Worm (Caenorhabditis elegans): ENCODE data around the gene mlt-4.

DNA sequence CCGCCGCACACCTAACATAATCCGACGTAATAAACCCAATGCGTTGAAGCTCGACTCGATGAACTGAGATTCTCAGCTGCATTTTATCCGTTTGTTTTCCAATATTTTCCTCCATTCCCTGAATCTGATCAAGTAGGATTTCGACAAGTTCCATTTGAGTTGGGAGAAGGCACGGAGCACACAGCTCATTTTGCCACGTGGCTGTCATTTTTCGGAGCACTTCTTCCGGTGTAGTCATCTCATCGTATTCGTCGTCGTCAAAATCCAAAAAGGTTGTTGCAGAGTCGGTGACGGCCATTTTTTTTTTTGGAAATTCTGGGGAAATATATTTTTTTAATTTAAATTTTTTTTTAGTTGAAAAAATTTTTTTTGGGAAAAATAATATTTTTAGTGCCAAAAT lies 51.8 kb downstream of the mlt-4 start, which contains the start of gene sld-5:
- TF ChIP-seq ref-1 (GFP tag; conservative IDR thresholded peaks at IDR 0.05): no peak
- TF ChIP-seq cog-1 (tag; optimal IDR thresholded peaks at IDR 0.05): no peak
- no peak for TF ChIP-seq med-1 (GFP tag; optimal IDR thresholded peaks at IDR 0.05; ENCODE audit: insufficient read depth)
- no peak for TF ChIP-seq flt-1 (GFP tag; IDR thresholded peaks at IDR 0.05)
- TF ChIP-seq tab-1 (GFP tag; IDR thresholded peaks at IDR 0.05): no peak
- TF ChIP-seq klf-2 (GFP tag; conservative IDR thresholded peaks at IDR 0.05): no peak
- no peak for TF ChIP-seq ztf-23 (GFP tag; IDR thresholded peaks at IDR 0.05)
- no peak for TF ChIP-seq T22C8.4 (GFP tag; IDR thresholded peaks at IDR 0.05)
- no peak for TF ChIP-seq ztf-29 (GFP tag; IDR thresholded peaks at IDR 0.05)

Measured in whole organism, midembryonic.